Fruit fly (Drosophila melanogaster) whole organism, adult: ENCODE results near the gene CG32639.

Source experiments
- CG12768 ChIP-seq: fragments of 200-800 bp; sonication (Bioruptor generic); optimal IDR thresholded peaks from 2 replicates; lab custom pipeline; 2017; ENCODE audit warnings: missing biosample characterization, missing genetic modification characterization, mild to moderate bottlenecking, moderate library complexity, missing genetic modification reagents
- CG14711 ChIP-seq: fragments of 200-800 bp; sonication (Bioruptor generic); optimal IDR thresholded peaks from 2 replicates; lab custom pipeline; 2018; ENCODE audit warnings: missing biosample characterization, mild to moderate bottlenecking, missing genetic modification characterization, moderate library complexity
- CG7045 ChIP-seq: fragments of 200-800 bp; sonication (Bioruptor generic); optimal IDR thresholded peaks from 2 replicates; lab custom pipeline; 2017; ENCODE audit warnings: missing biosample characterization, mild to moderate bottlenecking, missing genetic modification characterization
- Crg-1 ChIP-seq: fragments of 200-800 bp; sonication (Bioruptor generic); optimal IDR thresholded peaks from 2 replicates; lab custom pipeline; 2016; ENCODE audit warnings: missing biosample characterization, missing genetic modification characterization
- Mnt ChIP-seq: fragments of 200-800 bp; sonication (Bioruptor generic); optimal IDR thresholded peaks from 2 replicates; lab custom pipeline; 2016; ENCODE audit warnings: missing biosample characterization, mild to moderate bottlenecking, missing genetic modification characterization
- cnc ChIP-seq, 2 experiments: fragments of >200 bp; optimal IDR thresholded peaks; 2 replicates each; lab custom pipeline; 2017
- tj ChIP-seq: fragments of 200-800 bp; sonication (Bioruptor generic); optimal IDR thresholded peaks from 3 replicates; lab custom pipeline; 2017; ENCODE audit warnings: missing biosample characterization, mild to moderate bottlenecking, missing genetic modification characterization, moderate library complexity

- TF ChIP-seq CG7045 (GFP tag; lab: Kevin White, UChicago) (no peak), CG14711 (no peak), CG12768 (GFP tag; lab: Kevin White, UChicago) (no peak), Crg-1 (no peak), tj (GFP tag; lab: Kevin White, UChicago) (peak; percentile 20), cnc (optimal IDR thresholded peaks at IDR 0.05; lab: Kevin White, UChicago) (no peak), Mnt (GFP tag; lab: Kevin White, UChicago) (no peak)
Observed at dm6 chrX:13228208-13228606, 8.2 kb downstream of the CG32639 start.
